Worm (Caenorhabditis elegans) whole organism, young adult: ENCODE data around the gene Y32H12A.1.

Source experiments
- B0035.1 ChIP-seq: sonication (generic microtip); optimal IDR thresholded peaks from 2 replicates; lab custom pipeline; 2016; ENCODE audit warnings: missing genetic modification characterization, mild to moderate bottlenecking, missing compliant biosample characterization, missing genotype, missing genetic modification reagents
- B0336.3 ChIP-seq: fragments of 200-800 bp; sonication (Bioruptor generic); IDR thresholded peaks from 2 replicates; pipeline ENCODE4 v1.3.6; 2022; ENCODE audit warnings: missing genetic modification characterization, missing compliant biosample characterization
- D2030.7 ChIP-seq: fragments of 200-800 bp; sonication (Bioruptor generic); IDR thresholded peaks from 2 replicates; pipeline ENCODE4 v1.3.6; 2022; ENCODE audit warnings: missing genetic modification reagents, missing genetic modification characterization, missing compliant biosample characterization
- F33H1.4 ChIP-seq: fragments of 200-800 bp; sonication (Bioruptor generic); IDR thresholded peaks from 2 replicates; pipeline ENCODE4 v1.3.6; 2022; ENCODE audit warnings: missing genetic modification reagents, missing genetic modification characterization, missing compliant biosample characterization
- F49E8.2 ChIP-seq: sonication (generic microtip); optimal IDR thresholded peaks from 3 replicates; lab custom pipeline; 2017; ENCODE audit warnings: missing genetic modification characterization, mild to moderate bottlenecking, missing compliant biosample characterization, antibody characterized with exemption, moderate library complexity; ENCODE audit not compliant: insufficient read depth
- F55B11.4 ChIP-seq: sonication (generic microtip); optimal IDR thresholded peaks from 2 replicates; lab custom pipeline; 2016; ENCODE audit warnings: missing compliant biosample characterization, missing genetic modification characterization, borderline replicate concordance; ENCODE audit not compliant: insufficient read depth
- ama-1 ChIP-seq, 3 experiments: fragments of 150-350 bp in 1 of 3; sonication (generic microtip) in 2 of 3; optimal IDR thresholded peaks; 2 replicates each; lab custom pipeline; 2014 to 2018; ENCODE audit warnings: missing biosample characterization in 2 of 3, missing genetic modification characterization in 2 of 3, missing genetic modification reagents in 2 of 3
- athp-1 ChIP-seq: sonication (generic microtip); optimal IDR thresholded peaks from 2 replicates; lab custom pipeline; 2017; ENCODE audit warnings: mild to moderate bottlenecking, missing genetic modification characterization, missing compliant biosample characterization
- attf-5 ChIP-seq: fragments of 200-800 bp; sonication (Bioruptor generic); optimal IDR thresholded peaks from 2 replicates; lab custom pipeline; 2018; ENCODE audit warnings: mild to moderate bottlenecking, missing genetic modification characterization, missing compliant biosample characterization
- bed-1 ChIP-seq: fragments of 200-800 bp; sonication (Bioruptor generic); IDR thresholded peaks from 2 replicates; pipeline ENCODE4 v1.3.6; 2022; ENCODE audit warnings: missing genetic modification reagents, missing genetic modification characterization, missing compliant biosample characterization
- bed-2 ChIP-seq: fragments of 200-800 bp; sonication (Bioruptor generic); IDR thresholded peaks from 2 replicates; pipeline ENCODE4 v1.3.6; 2022; ENCODE audit warnings: missing genetic modification reagents, missing genetic modification characterization, missing compliant biosample characterization
- cebp-2 ChIP-seq: fragments of 200-800 bp; sonication (Bioruptor generic); IDR thresholded peaks from 2 replicates; pipeline ENCODE4 v1.3.6; 2022; ENCODE audit warnings: missing genetic modification characterization, missing compliant biosample characterization
- ceh-27 ChIP-seq: fragments of 200-800 bp; sonication (Bioruptor generic); optimal IDR thresholded peaks from 2 replicates; lab custom pipeline; 2018; ENCODE audit warnings: mild to moderate bottlenecking, missing genetic modification characterization, moderate library complexity, missing compliant biosample characterization
- dox-1 ChIP-seq: fragments of 200-800 bp; sonication (Bioruptor generic); IDR thresholded peaks from 2 replicates; pipeline ENCODE4 v1.3.6; 2022; ENCODE audit warnings: missing genetic modification reagents, missing genetic modification characterization, missing compliant biosample characterization
- dpl-1 ChIP-seq: fragments of 150-350 bp; optimal IDR thresholded peaks from 2 replicates; lab custom pipeline; 2014; ENCODE audit warnings: missing biosample characterization, missing genetic modification reagents, missing genetic modification characterization
- efl-1 ChIP-seq: fragments of 150-350 bp; optimal IDR thresholded peaks from 2 replicates; lab custom pipeline; 2014; ENCODE audit warnings: missing biosample characterization, missing genetic modification reagents, missing genetic modification characterization
- egl-18 ChIP-seq: fragments of 200-800 bp; sonication (Bioruptor generic); IDR thresholded peaks from 2 replicates; pipeline ENCODE4 v1.3.6; 2022; ENCODE audit warnings: missing genetic modification reagents, missing genetic modification characterization, missing compliant biosample characterization
- egl-44 ChIP-seq: fragments of 200-800 bp; sonication (Bioruptor generic); IDR thresholded peaks from 2 replicates; pipeline ENCODE4 v1.3.6; 2022; ENCODE audit warnings: missing genetic modification reagents, missing genetic modification characterization, missing compliant biosample characterization
- ets-4 ChIP-seq: fragments of 200-800 bp; sonication (Bioruptor generic); optimal IDR thresholded peaks from 2 replicates; lab custom pipeline; 2018; ENCODE audit warnings: mild to moderate bottlenecking, missing genetic modification characterization, missing compliant biosample characterization
- him-1 ChIP-seq: sonication (generic microtip); optimal IDR thresholded peaks from 2 replicates; lab custom pipeline; 2016; ENCODE audit warnings: missing genotype, missing genetic modification reagents, missing genetic modification characterization, missing compliant biosample characterization
- hmg-1.2 ChIP-seq: fragments of 200-800 bp; sonication (Bioruptor generic); IDR thresholded peaks from 2 replicates; pipeline ENCODE4 v1.3.6; 2022; ENCODE audit warnings: missing genetic modification reagents, missing genetic modification characterization, missing compliant biosample characterization
- hsf-1 ChIP-seq: fragments of 200-800 bp; sonication (Bioruptor generic); IDR thresholded peaks from 2 replicates; pipeline ENCODE4 v1.3.6; 2022; ENCODE audit warnings: missing genetic modification reagents, missing genetic modification characterization, missing compliant biosample characterization
- lag-1 ChIP-seq: fragments of 200-800 bp; sonication (Bioruptor generic); IDR thresholded peaks from 2 replicates; pipeline ENCODE4 v1.3.6; 2022; ENCODE audit warnings: missing genetic modification reagents, missing genetic modification characterization, missing compliant biosample characterization
- lin-26 ChIP-seq: fragments of 200-800 bp; sonication (Bioruptor generic); IDR thresholded peaks from 2 replicates; pipeline ENCODE4 v1.3.6; 2022; ENCODE audit warnings: missing genetic modification reagents, missing genetic modification characterization, missing compliant biosample characterization
- lin-40 ChIP-seq: sonication (generic microtip); optimal IDR thresholded peaks from 2 replicates; lab custom pipeline; 2016; ENCODE audit warnings: missing genetic modification characterization, mild to moderate bottlenecking, missing compliant biosample characterization, missing genotype, missing genetic modification reagents
- lin-54 ChIP-seq: fragments of 200-800 bp; sonication (Bioruptor generic); optimal IDR thresholded peaks from 2 replicates; lab custom pipeline; 2018; ENCODE audit warnings: mild to moderate bottlenecking, missing genetic modification characterization, missing compliant biosample characterization
- lsl-1 ChIP-seq: fragments of 200-800 bp; sonication (Bioruptor generic); optimal IDR thresholded peaks from 2 replicates; lab custom pipeline; 2018; ENCODE audit warnings: mild to moderate bottlenecking, missing genetic modification characterization, moderate library complexity, missing compliant biosample characterization
- madf-6 ChIP-seq: fragments of 200-800 bp; sonication (Bioruptor generic); IDR thresholded peaks from 2 replicates; pipeline ENCODE4 v1.3.6; 2022; ENCODE audit warnings: missing genetic modification reagents, missing genetic modification characterization, missing compliant biosample characterization
- madf-8 ChIP-seq: fragments of 200-800 bp; sonication (Bioruptor generic); conservative IDR thresholded peaks from 2 replicates; pipeline ENCODE4 v1.3.6; 2022; ENCODE audit warnings: missing genetic modification reagents, missing genetic modification characterization, missing compliant biosample characterization
- mcd-1 ChIP-seq: fragments of 200-800 bp; sonication (Bioruptor generic); IDR thresholded peaks from 2 replicates; pipeline ENCODE4 v1.3.6; 2022; ENCODE audit warnings: missing genetic modification reagents, missing genetic modification characterization, missing compliant biosample characterization
- mes-4 ChIP-seq: sonication (generic microtip); optimal IDR thresholded peaks from 2 replicates; lab custom pipeline; 2016; ENCODE audit warnings: missing genotype, missing genetic modification characterization, missing compliant biosample characterization
- nhr-80 ChIP-seq: sonication (generic microtip); optimal IDR thresholded peaks from 2 replicates; lab custom pipeline; 2016; ENCODE audit warnings: missing genetic modification characterization, missing compliant biosample characterization
- pha-4 ChIP-seq: fragments of 150-350 bp; sonication (generic microtip); optimal IDR thresholded peaks from 2 replicates; lab custom pipeline; 2014; ENCODE audit warnings: missing biosample characterization, missing genetic modification reagents, missing genetic modification characterization
- snpc-1.1 ChIP-seq: sonication (generic microtip); optimal IDR thresholded peaks from 2 replicates; lab custom pipeline; 2017; ENCODE audit warnings: missing genetic modification characterization, mild to moderate bottlenecking, missing compliant biosample characterization, antibody characterized with exemption, moderate library complexity, missing genotype, missing genetic modification reagents; ENCODE audit not compliant: insufficient read depth
- snpc-3.4 ChIP-seq: sonication (generic microtip); optimal IDR thresholded peaks from 2 replicates; lab custom pipeline; 2017; ENCODE audit warnings: missing genetic modification characterization, mild to moderate bottlenecking, missing compliant biosample characterization, antibody characterized with exemption, moderate library complexity, missing genotype, missing genetic modification reagents
- snpc-4 ChIP-seq, 5 experiments: fragments of 150-350 bp in 1 of 5; sonication (generic microtip) in 4 of 5; optimal IDR thresholded peaks; 2 replicates each; lab custom pipeline; 2014 to 2018; ENCODE audit warnings: missing genetic modification characterization in 5 of 5, missing biosample characterization in 3 of 5, antibody characterized with exemption in 2 of 5, mild to moderate bottlenecking in 2 of 5, missing compliant biosample characterization in 2 of 5, missing genotype in 2 of 5, moderate library complexity in 2 of 5, missing genetic modification reagents in 1 of 5
- somi-1 ChIP-seq: fragments of 200-800 bp; sonication (Bioruptor generic); optimal IDR thresholded peaks from 2 replicates; lab custom pipeline; 2018; ENCODE audit warnings: mild to moderate bottlenecking, missing genetic modification characterization, missing compliant biosample characterization
- xnd-1 ChIP-seq: sonication (generic microtip); optimal IDR thresholded peaks from 2 replicates; lab custom pipeline; 2016; ENCODE audit warnings: missing genotype, missing genetic modification reagents, missing genetic modification characterization, missing compliant biosample characterization

The Y32H12A.1 gene

DNA sequence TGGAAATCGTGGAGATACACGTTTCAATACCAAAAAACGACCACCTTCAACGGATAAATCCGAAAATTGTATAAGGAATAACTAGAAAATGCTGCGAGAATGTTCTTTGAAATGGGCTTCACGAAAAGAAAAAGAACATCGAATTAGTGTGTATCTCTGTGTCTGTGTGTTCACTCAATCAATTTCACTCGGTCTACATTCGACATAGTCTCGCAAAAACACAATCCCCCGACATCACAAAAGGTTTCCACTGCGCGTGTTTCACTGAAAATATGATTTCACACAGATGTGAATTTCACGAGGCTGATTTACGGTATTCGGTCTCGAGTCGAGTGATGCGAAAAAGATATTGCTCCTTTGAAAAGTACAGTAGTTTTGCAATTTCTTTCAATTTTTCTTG is 11.7 kb downstream of the Y32H12A.1 start (continued):
- no peak for TF ChIP-seq bed-1 (GFP tag; lab: Robert Waterston, UW)

DNA sequence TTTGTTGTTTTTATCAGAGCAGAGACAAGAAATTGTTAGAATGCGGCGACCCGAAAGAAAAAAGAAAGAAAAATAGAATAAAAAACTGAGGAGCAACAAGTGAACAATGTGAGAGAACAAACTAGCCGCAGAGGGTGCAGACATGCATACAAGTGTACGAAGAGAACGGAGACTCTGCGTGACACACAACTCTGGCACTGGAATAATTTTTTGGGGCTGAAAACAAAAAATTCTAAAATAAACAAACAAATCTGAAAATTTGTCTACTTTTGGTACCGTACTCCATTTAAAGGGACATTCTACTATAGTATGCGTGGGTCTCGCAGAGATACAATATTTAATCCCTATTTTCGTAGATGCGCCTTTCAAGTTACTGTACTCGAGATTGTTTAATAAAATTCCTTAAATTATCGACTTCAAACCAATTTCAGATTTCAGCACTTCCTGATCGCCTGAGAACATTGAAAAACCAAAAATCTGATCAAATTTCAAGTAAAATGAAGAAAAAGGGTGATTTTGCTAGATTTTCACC is 13.1 kb downstream of the Y32H12A.1 start:
- TF ChIP-seq nhr-80 (tag; lab: Kevin White, UChicago) = peak; percentile 2
- TF ChIP-seq madf-8 (GFP tag; lab: Robert Waterston, UW) = peak; percentile 67
- 0 out of 2 replicates have a peak, but pooled peaks have one; percentile 22 for TF ChIP-seq hsf-1 (GFP tag; lab: Robert Waterston, UW)
- TF ChIP-seq dox-1 (GFP tag; lab: Robert Waterston, UW) = peak; percentile 44; the same call in 1 of the 2 replicates
- TF ChIP-seq snpc-1.1 = peak; percentile 19
- no peak for TF ChIP-seq lin-26 (GFP tag; lab: Robert Waterston, UW)
- TF ChIP-seq ceh-27 (GFP tag; lab: Kevin White, UChicago) = no peak
- TF ChIP-seq snpc-4 (GFP tag; optimal IDR thresholded peaks at IDR 0.05; lab: Kevin White, UChicago) = no peak
- TF ChIP-seq snpc-4 (tag; optimal IDR thresholded peaks at IDR 0.05; lab: Kevin White, UChicago) = peak in 1 of 4 experiments; percentile 10
- no peak for TF ChIP-seq egl-18 (GFP tag; lab: Robert Waterston, UW)
- peak; percentile 16 for TF ChIP-seq F49E8.2 (tag; lab: Kevin White, UChicago)
- TF ChIP-seq snpc-3.4 (tag; lab: Kevin White, UChicago) = peak; percentile 47
- TF ChIP-seq lin-54 (GFP tag; lab: Kevin White, UChicago) = peak; percentile 23
- peak; percentile 89 for TF ChIP-seq F33H1.4
- peak; percentile 94 for TF ChIP-seq lsl-1 (GFP tag; lab: Kevin White, UChicago)
- TF ChIP-seq F55B11.4 (tag; lab: Kevin White, UChicago) = no peak
- no peak for TF ChIP-seq B0035.1 (tag; lab: Kevin White, UChicago)
- TF ChIP-seq ama-1 (optimal IDR thresholded peaks at IDR 0.05; lab: Kevin White, UChicago) = no peak
- no peak for TF ChIP-seq ama-1 (GFP tag; optimal IDR thresholded peaks at IDR 0.05; lab: Kevin White, UChicago)
- TF ChIP-seq madf-6 (GFP tag; lab: Robert Waterston, UW) = peak; percentile 94
- no peak for TF ChIP-seq dpl-1 (GFP tag; lab: Kevin White, UChicago)
- TF ChIP-seq xnd-1 (tag; lab: Kevin White, UChicago) = peak; percentile 78
- peak; percentile 1 for TF ChIP-seq athp-1 (tag; lab: Kevin White, UChicago)
- TF ChIP-seq hmg-1.2 (GFP tag; lab: Robert Waterston, UW) = peak; percentile 33; the same call in 1 of the 2 replicates
- TF ChIP-seq efl-1 (GFP tag; lab: Kevin White, UChicago) = peak; percentile 46
- TF ChIP-seq lag-1 (GFP tag; lab: Robert Waterston, UW) = no peak
- TF ChIP-seq D2030.7 (GFP tag; lab: Robert Waterston, UW) = peak; percentile 43; the same call in 1 of the 2 replicates
- TF ChIP-seq, all 124 proteins: peak for 17

DNA sequence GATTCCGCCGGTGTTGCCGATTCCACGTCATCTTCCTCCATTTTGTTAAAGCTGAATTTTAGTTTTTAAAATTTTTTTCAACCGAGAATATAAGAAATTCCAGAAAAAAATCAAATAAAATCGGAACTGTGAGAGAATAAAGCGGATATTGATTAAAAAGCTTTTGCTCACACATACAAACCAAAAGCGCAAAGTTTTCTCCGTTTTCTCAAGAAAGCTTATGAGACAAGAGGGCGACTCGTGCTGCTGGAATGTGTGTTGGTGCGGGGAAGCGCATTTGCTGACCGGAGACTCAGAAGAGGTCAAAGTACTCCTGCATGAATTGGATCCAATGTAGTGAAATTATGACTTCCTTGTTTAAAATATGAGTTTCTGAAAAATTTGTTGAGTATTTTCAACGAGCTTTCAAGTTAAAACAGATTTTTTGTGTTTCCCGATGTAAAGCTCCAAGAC is 17.9 kb downstream of the Y32H12A.1 start, which contains the start of gene paqr-2:
Gene paqr-2, minus strand, starts transcription at position 51 of the 453 bp plus-strand sequence.
- no peak for TF ChIP-seq somi-1
- TF ChIP-seq ets-4 (GFP tag; lab: Kevin White, UChicago) = no peak
- peak; percentile 38 for TF ChIP-seq nhr-80 (tag; lab: Kevin White, UChicago)
- no peak for TF ChIP-seq egl-44 (GFP tag; lab: Robert Waterston, UW)
- TF ChIP-seq mes-4 = no peak
- TF ChIP-seq B0336.3 (GFP tag; lab: Robert Waterston, UW) = no peak
- TF ChIP-seq attf-5 (GFP tag; lab: Kevin White, UChicago) = peak; percentile 52
- no peak for TF ChIP-seq lin-40 (tag; lab: Kevin White, UChicago)
- no peak for TF ChIP-seq bed-2 (GFP tag; lab: Robert Waterston, UW)
- no peak for TF ChIP-seq him-1 (tag; lab: Kevin White, UChicago)
- TF ChIP-seq mcd-1 (GFP tag; lab: Robert Waterston, UW) = peak; percentile 56
- 0 out of 2 replicates have a peak, but pooled peaks have one; percentile 18 for TF ChIP-seq hmg-1.2 (GFP tag; lab: Robert Waterston, UW)
- TF ChIP-seq cebp-2 (GFP tag; lab: Robert Waterston, UW) = no peak
- TF ChIP-seq pha-4 (tag; lab: Kevin White, UChicago) = peak; percentile 11
